Fruit fly (Drosophila melanogaster) whole organism, embryonic: ENCODE measurements around the gene pnr.
A peak's percentile ranks its signal among the peaks of the same experiment; 100 is the strongest.

Experiments used
- Awh ChIP-seq: fragments of 200-800 bp; sonication (Bioruptor generic); IDR thresholded peaks from 2 replicates; pipeline ENCODE4, ENCODE4 v1.3.6; 2022; ENCODE audit warnings: missing biosample characterization, missing genetic modification characterization
- Blimp-1 ChIP-seq: fragments of 200-800 bp; sonication (Bioruptor generic); optimal IDR thresholded peaks from 3 replicates; lab custom pipeline; 2018; ENCODE audit warnings: missing biosample characterization, missing genetic modification characterization, mild to moderate bottlenecking, moderate library complexity, missing genetic modification reagents
- Bteb2 ChIP-seq: fragments of 200-800 bp; sonication (Bioruptor generic); optimal IDR thresholded peaks from 2 replicates; lab custom pipeline; 2016; ENCODE audit warnings: missing biosample characterization, missing genetic modification characterization
- CG10209 ChIP-seq: fragments of 200-800 bp; sonication (Bioruptor generic); optimal IDR thresholded peaks from 3 replicates; lab custom pipeline; 2017; ENCODE audit warnings: missing biosample characterization, mild to moderate bottlenecking, missing genetic modification characterization, missing genetic modification reagents
- CG10267 ChIP-seq: fragments of 200-800 bp; sonication (Bioruptor generic); optimal IDR thresholded peaks from 2 replicates; lab custom pipeline; 2018; ENCODE audit warnings: missing biosample characterization, mild to moderate bottlenecking, missing genetic modification characterization, moderate library complexity
- CG11696 ChIP-seq: fragments of 200-800 bp; sonication (Bioruptor generic); IDR thresholded peaks from 2 replicates; pipeline ENCODE4 v1.3.6; 2022; ENCODE audit warnings: missing biosample characterization, missing genetic modification characterization
- CG14710 ChIP-seq: fragments of 200-800 bp; sonication (Bioruptor generic); optimal IDR thresholded peaks from 3 replicates; lab custom pipeline; 2019; ENCODE audit warnings: missing biosample characterization, mild to moderate bottlenecking, missing genetic modification characterization, moderate library complexity
- CG15011 ChIP-seq: fragments of 200-800 bp; sonication (Bioruptor generic); optimal IDR thresholded peaks from 3 replicates; lab custom pipeline; 2018; ENCODE audit warnings: missing biosample characterization, mild to moderate bottlenecking, missing genetic modification characterization
- CG15269 ChIP-seq: fragments of 200-800 bp; sonication (Bioruptor generic); optimal IDR thresholded peaks from 2 replicates; lab custom pipeline; 2018; ENCODE audit warnings: missing biosample characterization, mild to moderate bottlenecking, missing genetic modification characterization, moderate library complexity
- CG17359 ChIP-seq: fragments of 200-800 bp; sonication (Bioruptor generic); optimal IDR thresholded peaks from 3 replicates; lab custom pipeline; 2018; ENCODE audit warnings: missing biosample characterization, mild to moderate bottlenecking, missing genetic modification characterization, moderate library complexity
- CG17361 ChIP-seq: fragments of 200-800 bp; sonication (Bioruptor generic); IDR thresholded peaks from 3 replicates; pipeline ENCODE4 v1.3.6; 2022; ENCODE audit warnings: missing biosample characterization, missing genetic modification characterization
- CG18262 ChIP-seq: fragments of 200-800 bp; optimal IDR thresholded peaks from 3 replicates; lab custom pipeline; 2019; ENCODE audit warnings: missing biosample characterization, mild to moderate bottlenecking, missing genetic modification characterization, moderate library complexity
- CG18476 ChIP-seq: fragments of 200-800 bp; sonication (Bioruptor generic); optimal IDR thresholded peaks from 2 replicates; lab custom pipeline; 2016; ENCODE audit warnings: missing biosample characterization, mild to moderate bottlenecking, missing genetic modification characterization
- CG18599 ChIP-seq: fragments of 200-800 bp; sonication (Bioruptor generic); optimal IDR thresholded peaks from 3 replicates; lab custom pipeline; 2017; ENCODE audit warnings: missing biosample characterization, missing genetic modification characterization, mild to moderate bottlenecking, moderate library complexity, missing genetic modification reagents
- CG2120 ChIP-seq: fragments of 200-800 bp; sonication (Bioruptor generic); optimal IDR thresholded peaks from 3 replicates; lab custom pipeline; 2016; ENCODE audit warnings: missing biosample characterization, missing genetic modification characterization
- CG2199 ChIP-seq: fragments of 200-800 bp; sonication (Bioruptor generic); IDR thresholded peaks from 3 replicates; pipeline ENCODE4 v1.3.6; 2022; ENCODE audit warnings: missing biosample characterization, missing genetic modification characterization
- CG32772 ChIP-seq: fragments of 200-800 bp; sonication (Bioruptor generic); IDR thresholded peaks from 2 replicates; pipeline ENCODE4 v1.3.6; 2022; ENCODE audit warnings: missing biosample characterization, missing genetic modification characterization
- CG42726 ChIP-seq: fragments of 200-800 bp; sonication (Bioruptor generic); IDR thresholded peaks from 2 replicates; pipeline ENCODE4 v1.3.6; 2022; ENCODE audit warnings: missing biosample characterization, missing genetic modification characterization; ENCODE audit not compliant: partially characterized antibody
- CG4424 ChIP-seq: fragments of 200-800 bp; sonication (Bioruptor generic); optimal IDR thresholded peaks from 3 replicates; lab custom pipeline; 2016; ENCODE audit warnings: missing biosample characterization, missing genetic modification characterization
- CG9727 ChIP-seq: fragments of 200-800 bp; sonication (Bioruptor generic); optimal IDR thresholded peaks from 3 replicates; lab custom pipeline; 2017; ENCODE audit warnings: missing biosample characterization, mild to moderate bottlenecking, missing genetic modification characterization
- CHES-1-like ChIP-seq: fragments of 200-800 bp; sonication (Bioruptor generic); optimal IDR thresholded peaks from 2 replicates; lab custom pipeline; 2016; ENCODE audit warnings: missing biosample characterization, missing genetic modification characterization
- Camta ChIP-seq: fragments of 200-800 bp; sonication (Bioruptor generic); optimal IDR thresholded peaks from 2 replicates; lab custom pipeline; 2016; ENCODE audit warnings: missing biosample characterization, missing genetic modification characterization
- Chrac-16 ChIP-seq: fragments of 200-800 bp; sonication (Bioruptor generic); optimal IDR thresholded peaks from 3 replicates; lab custom pipeline; 2016; ENCODE audit warnings: missing biosample characterization, missing genetic modification characterization
- D19A ChIP-seq: fragments of 200-800 bp; optimal IDR thresholded peaks from 3 replicates; lab custom pipeline; 2019; ENCODE audit warnings: missing biosample characterization, mild to moderate bottlenecking, missing genetic modification characterization, moderate library complexity
- Eip74EF ChIP-seq, 2 experiments: fragments of 200-800 bp in 1 of 2; fragments of >200 bp in 1 of 2; sonication (Bioruptor generic) in 1 of 2; optimal IDR thresholded peaks; 2 replicates each; lab custom pipeline; 2017 to 2019; ENCODE audit warnings: missing biosample characterization in 2 of 2, missing genetic modification characterization in 2 of 2, mild to moderate bottlenecking in 1 of 2, moderate library complexity in 1 of 2
- H15 ChIP-seq: fragments of 200-800 bp; sonication (Bioruptor generic); IDR thresholded peaks from 3 replicates; pipeline ENCODE4 v1.3.6; 2022; ENCODE audit warnings: missing biosample characterization, missing genetic modification characterization
- Hsf ChIP-seq: fragments of 200-800 bp; sonication (Bioruptor generic); optimal IDR thresholded peaks from 3 replicates; lab custom pipeline; 2016; ENCODE audit warnings: missing biosample characterization, missing genetic modification characterization
- Meics ChIP-seq: fragments of 200-800 bp; sonication (Bioruptor generic); optimal IDR thresholded peaks from 2 replicates; lab custom pipeline; 2017; ENCODE audit warnings: missing biosample characterization, mild to moderate bottlenecking, missing genetic modification characterization
- Mrtf ChIP-seq: fragments of 200-800 bp; sonication (Bioruptor generic); IDR thresholded peaks from 3 replicates; pipeline ENCODE4 v1.3.6; 2022; ENCODE audit warnings: missing biosample characterization, missing genetic modification characterization
- NfI ChIP-seq: fragments of 200-800 bp; sonication (Bioruptor generic); optimal IDR thresholded peaks from 3 replicates; lab custom pipeline; 2018; ENCODE audit warnings: missing biosample characterization, mild to moderate bottlenecking, missing genetic modification characterization, moderate library complexity
- Optix ChIP-seq: fragments of 200-800 bp; sonication (Bioruptor generic); IDR thresholded peaks from 3 replicates; pipeline ENCODE4 v1.3.6; 2022; ENCODE audit warnings: missing biosample characterization, missing genetic modification characterization
- Ptx1 ChIP-seq: fragments of 200-800 bp; sonication (Bioruptor generic); IDR thresholded peaks from 2 replicates; pipeline ENCODE4 v1.3.6; 2022; ENCODE audit warnings: missing biosample characterization, missing genetic modification characterization
- Sox102F ChIP-seq: fragments of 200-800 bp; sonication (Bioruptor generic); optimal IDR thresholded peaks from 2 replicates; lab custom pipeline; 2018; ENCODE audit warnings: missing biosample characterization, mild to moderate bottlenecking, missing genetic modification characterization, moderate library complexity
- corto ChIP-seq: fragments of 200-800 bp; sonication (Bioruptor generic); optimal IDR thresholded peaks from 2 replicates; lab custom pipeline; 2016; ENCODE audit warnings: missing biosample characterization, mild to moderate bottlenecking, missing genetic modification characterization, moderate library complexity
- croc ChIP-seq: fragments of 200-800 bp; sonication (Bioruptor generic); conservative IDR thresholded peaks from 3 replicates; pipeline ENCODE4 v1.3.6; 2022; ENCODE audit warnings: missing biosample characterization, missing genetic modification characterization
- cwo ChIP-seq: fragments of 200-800 bp; sonication (Bioruptor generic); optimal IDR thresholded peaks from 3 replicates; lab custom pipeline; 2017; ENCODE audit warnings: missing biosample characterization, missing genetic modification characterization, mild to moderate bottlenecking, moderate library complexity, missing genetic modification reagents
- dmrt99B ChIP-seq: fragments of 200-800 bp; sonication (Bioruptor generic); optimal IDR thresholded peaks from 2 replicates; lab custom pipeline; 2018; ENCODE audit warnings: missing biosample characterization, mild to moderate bottlenecking, missing genetic modification characterization, moderate library complexity
- fd96Cb ChIP-seq: fragments of 200-800 bp; sonication (Bioruptor generic); optimal IDR thresholded peaks from 2 replicates; lab custom pipeline; 2018; ENCODE audit warnings: missing biosample characterization, mild to moderate bottlenecking, missing genetic modification characterization, moderate library complexity
- inv ChIP-seq: fragments of 200-800 bp; sonication (Bioruptor generic); IDR thresholded peaks from 2 replicates; pipeline ENCODE4 v1.3.6; 2022; ENCODE audit warnings: missing biosample characterization, missing genetic modification characterization; ENCODE audit not compliant: partially characterized antibody
- luna ChIP-seq: fragments of 200-800 bp; sonication (Bioruptor generic); optimal IDR thresholded peaks from 2 replicates; lab custom pipeline; 2016; ENCODE audit warnings: missing biosample characterization, missing genetic modification characterization
- mam ChIP-seq: fragments of 200-800 bp; sonication (Bioruptor generic); optimal IDR thresholded peaks from 3 replicates; lab custom pipeline; 2016; ENCODE audit warnings: missing biosample characterization, missing genetic modification characterization
- nau ChIP-seq: fragments of 200-800 bp; sonication (Bioruptor generic); optimal IDR thresholded peaks from 3 replicates; lab custom pipeline; 2017; ENCODE audit warnings: missing biosample characterization, mild to moderate bottlenecking, missing genetic modification characterization, missing genetic modification reagents
- nerfin-2 ChIP-seq: fragments of 200-800 bp; sonication (Bioruptor generic); IDR thresholded peaks from 2 replicates; pipeline ENCODE4 v1.3.6; 2022; ENCODE audit warnings: missing biosample characterization, missing genetic modification characterization; ENCODE audit not compliant: partially characterized antibody
- otp ChIP-seq: fragments of 200-800 bp; sonication (Bioruptor generic); IDR thresholded peaks from 3 replicates; pipeline ENCODE4, ENCODE4 v1.3.6; 2022; ENCODE audit warnings: missing biosample characterization, missing genetic modification characterization
- slbo ChIP-seq: fragments of 200-800 bp; sonication (Bioruptor generic); IDR thresholded peaks from 2 replicates; pipeline ENCODE4 v1.3.6; 2022; ENCODE audit warnings: missing biosample characterization, missing genetic modification characterization
- sob ChIP-seq: fragments of 200-800 bp; sonication (Bioruptor generic); IDR thresholded peaks from 2 replicates; pipeline ENCODE4 v1.3.6; 2022; ENCODE audit warnings: missing biosample characterization, missing genetic modification characterization
- tap ChIP-seq: fragments of 200-800 bp; optimal IDR thresholded peaks from 3 replicates; lab custom pipeline; 2019; ENCODE audit warnings: missing biosample characterization, mild to moderate bottlenecking, missing genetic modification characterization, moderate library complexity
- zfh1 ChIP-seq: fragments of 200-800 bp; sonication (Bioruptor generic); IDR thresholded peaks from 3 replicates; pipeline ENCODE4 v1.3.6; 2022; ENCODE audit warnings: missing biosample characterization, missing genetic modification characterization

Gene pnr

DNA sequence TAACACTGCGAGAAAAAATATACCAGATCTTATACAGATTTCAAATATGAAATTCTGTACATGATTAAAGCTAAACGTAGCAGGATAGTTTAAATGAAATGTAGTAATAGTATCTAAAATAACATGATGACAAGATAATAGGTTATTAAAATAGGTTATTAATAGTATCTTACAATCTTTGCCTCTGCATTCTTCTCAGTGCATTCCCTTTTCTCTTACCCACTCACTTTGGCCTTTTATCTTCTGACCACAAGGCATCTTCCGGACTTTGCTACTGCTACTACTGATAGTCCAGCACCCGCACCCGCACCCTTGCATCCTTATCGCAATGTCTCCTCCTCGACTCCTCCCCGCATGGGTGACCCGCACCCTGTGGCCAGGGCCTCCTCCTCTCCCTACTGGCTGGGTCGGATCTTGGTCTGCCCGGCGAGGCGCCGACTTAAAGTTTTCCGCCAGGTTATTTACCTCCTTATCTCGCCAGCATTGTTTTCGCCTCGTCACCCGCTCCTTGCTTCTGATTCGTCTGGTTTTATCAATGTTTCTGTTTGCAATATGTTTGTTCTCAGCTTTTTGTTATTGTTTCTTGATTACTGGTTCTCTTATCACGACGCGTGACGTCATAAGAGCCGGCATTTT lies 41.3 kb upstream of the pnr start (continued):
- TF ChIP-seq CG42726 (GFP tag; lab: Robert Waterston, UW) (peak; percentile 54; the same call in 1 of the 2 replicates), Camta (GFP tag; lab: Kevin White, UChicago) (peak; percentile 46), Mrtf (GFP tag; lab: Robert Waterston, UW) (no peak), Blimp-1 (peak; percentile 58), CG2199 (GFP tag; lab: Robert Waterston, UW) (no peak), NfI (no peak), CG18599 (GFP tag; lab: Kevin White, UChicago) (peak; percentile 55), luna (GFP tag; lab: Kevin White, UChicago) (no peak), CG9727 (peak; percentile 73), Hsf (peak; percentile 43), CG2120 (GFP tag; lab: Kevin White, UChicago) (peak; percentile 38), dmrt99B (tag; lab: Kevin White, UChicago) (peak; percentile 65), CG10267 (tag; lab: Kevin White, UChicago) (peak; percentile 56), CHES-1-like (GFP tag; lab: Kevin White, UChicago) (peak; percentile 14), Awh (GFP tag; lab: Robert Waterston, UW) (no peak), CG17361 (GFP tag; lab: Robert Waterston, UW) (peak; percentile 44; the same call in 2 of the 3 replicates), slbo (GFP tag; lab: Robert Waterston, UW) (0 out of 2 replicates have a peak, but pooled peaks have one; percentile 19), CG14710 (peak; percentile 64), Ptx1 (GFP tag; lab: Robert Waterston, UW) (0 out of 2 replicates have a peak, but pooled peaks have one; percentile 29), CG10209 (GFP tag; lab: Kevin White, UChicago) (peak; percentile 49), H15 (GFP tag; lab: Robert Waterston, UW) (0 out of 3 replicates have a peak, but pooled peaks have one; percentile 17), CG11696 (GFP tag; lab: Robert Waterston, UW) (no peak), Optix (GFP tag; lab: Robert Waterston, UW) (no peak), Chrac-16 (peak; percentile 39), CG15011 (GFP tag; lab: Kevin White, UChicago) (no peak), Bteb2 (GFP tag; lab: Kevin White, UChicago) (no peak), nau (GFP tag; lab: Kevin White, UChicago) (peak; percentile 12), D19A (tag; lab: Kevin White, UChicago) (peak; percentile 51), inv (GFP tag; lab: Robert Waterston, UW) (no peak), CG17359 (peak; percentile 52), croc (GFP tag; lab: Robert Waterston, UW) (peak; percentile 53; the same call in 2 of the 3 replicates), zfh1 (GFP tag; lab: Robert Waterston, UW) (peak; percentile 72), nerfin-2 (0 out of 2 replicates have a peak, but pooled peaks have one; percentile 17), otp (GFP tag; lab: Robert Waterston, UW) (no peak), sob (GFP tag; lab: Robert Waterston, UW) (peak; percentile 37), fd96Cb (tag; lab: Kevin White, UChicago) (peak; percentile 50), Sox102F (GFP tag; lab: Kevin White, UChicago) (peak; percentile 53), Meics (GFP tag; lab: Kevin White, UChicago) (peak; percentile 35), CG15269 (tag; lab: Kevin White, UChicago) (peak; percentile 47), mam (GFP tag; lab: Kevin White, UChicago) (peak; percentile 10), CG18262 (tag; lab: Kevin White, UChicago) (peak; percentile 73), corto (GFP tag; lab: Kevin White, UChicago) (no peak), CG4424 (GFP tag; lab: Kevin White, UChicago) (peak; percentile 42), cwo (GFP tag; lab: Kevin White, UChicago) (peak; percentile 37), CG18476 (GFP tag; lab: Kevin White, UChicago) (peak; percentile 34), tap (tag; lab: Kevin White, UChicago) (peak; percentile 11), Eip74EF (GFP tag; optimal IDR thresholded peaks at IDR 0.05; lab: Kevin White, UChicago) (peak in 1 of 2 experiments; percentile 4), CG32772 (GFP tag; lab: Robert Waterston, UW) (0 out of 2 replicates have a peak, but pooled peaks have one; percentile 12)
